Worm (Caenorhabditis elegans) whole organism, L2 larva: ENCODE measurements around the gene D2007.1.

ENCODE experiments used
- F13H6.1 ChIP-seq: sonication (generic microtip); optimal IDR thresholded peaks from 2 replicates; lab custom pipeline; 2016; ENCODE audit warnings: missing genetic modification characterization, missing compliant biosample characterization
- ZK546.5 ChIP-seq: sonication (generic microtip); optimal IDR thresholded peaks from 2 replicates; lab custom pipeline; 2017; ENCODE audit warnings: missing biosample characterization, missing genetic modification characterization
- lin-13 ChIP-seq: fragments of 150-350 bp; optimal IDR thresholded peaks from 2 replicates; lab custom pipeline; 2014; ENCODE audit warnings: missing biosample characterization, missing genetic modification reagents, missing genetic modification characterization
- mab-5 ChIP-seq: fragments of 150-350 bp; optimal IDR thresholded peaks from 2 replicates; lab custom pipeline; 2014; ENCODE audit warnings: missing biosample characterization, missing genetic modification characterization
- nhr-11 ChIP-seq: fragments of 150-350 bp; optimal IDR thresholded peaks from 2 replicates; lab custom pipeline; 2014; ENCODE audit warnings: missing biosample characterization, missing genetic modification characterization
- nhr-12 ChIP-seq: fragments of 150-350 bp; optimal IDR thresholded peaks from 2 replicates; lab custom pipeline; 2014; ENCODE audit warnings: missing biosample characterization, missing genetic modification characterization
- nhr-21 ChIP-seq: fragments of 150-350 bp; optimal IDR thresholded peaks from 2 replicates; lab custom pipeline; 2014; ENCODE audit warnings: missing biosample characterization, missing genetic modification characterization
- nhr-25 ChIP-seq: fragments of 150-350 bp; sonication (generic microtip); optimal IDR thresholded peaks from 3 replicates; lab custom pipeline; 2014; ENCODE audit warnings: missing biosample characterization, missing genetic modification characterization
- unc-39 ChIP-seq: fragments of 150-350 bp; optimal IDR thresholded peaks from 2 replicates; lab custom pipeline; 2014; ENCODE audit warnings: missing biosample characterization, missing genetic modification characterization
- zag-1 ChIP-seq: fragments of 150-350 bp; optimal IDR thresholded peaks from 2 replicates; lab custom pipeline; 2014; ENCODE audit warnings: missing biosample characterization, missing genetic modification characterization
- ztf-11 ChIP-seq: sonication (generic microtip); optimal IDR thresholded peaks from 2 replicates; lab custom pipeline; 2017; ENCODE audit warnings: missing biosample characterization, missing genetic modification characterization
- ztf-4 ChIP-seq: fragments of 150-350 bp; optimal IDR thresholded peaks from 2 replicates; lab custom pipeline; 2014; ENCODE audit warnings: missing biosample characterization, missing genetic modification characterization

ce11 chrIII:8115877-8116276, 39.4 kb upstream of the D2007.1 start:
- no peak for TF ChIP-seq mab-5
- no peak for TF ChIP-seq ztf-4 (tag; lab: Kevin White, UChicago)
- TF ChIP-seq unc-39 (tag; lab: Kevin White, UChicago): no peak
- TF ChIP-seq lin-13 (GFP tag; lab: Kevin White, UChicago): no peak
- no peak for TF ChIP-seq zag-1
- TF ChIP-seq nhr-25 (tag; lab: Kevin White, UChicago): no peak
- no peak for TF ChIP-seq nhr-21 (tag; lab: Kevin White, UChicago)
- no peak for TF ChIP-seq F13H6.1 (tag; lab: Kevin White, UChicago)
- TF ChIP-seq nhr-11: no peak
- no peak for TF ChIP-seq ztf-11 (tag; lab: Kevin White, UChicago)
- no peak for TF ChIP-seq ZK546.5 (tag; lab: Kevin White, UChicago)
- no peak for TF ChIP-seq nhr-12 (tag; lab: Kevin White, UChicago)
